Fruit fly (Drosophila melanogaster) whole organism, embryonic: ENCODE measurements around the gene Galphai.

Source experiments
- ATbp ChIP-seq: fragments of 200-800 bp; sonication (Bioruptor generic); optimal IDR thresholded peaks from 2 replicates; lab custom pipeline; 2017; ENCODE audit warnings: missing biosample characterization, mild to moderate bottlenecking, missing genetic modification characterization, missing genetic modification reagents
- Adf1 ChIP-seq: fragments of 200-800 bp; sonication (Bioruptor generic); IDR thresholded peaks from 2 replicates; pipeline ENCODE4 v1.3.6; 2022; ENCODE audit warnings: missing biosample characterization, missing genetic modification characterization
- BEAF-32 ChIP-seq: fragments of 200-800 bp; sonication (Bioruptor generic); optimal IDR thresholded peaks from 3 replicates; lab custom pipeline; 2017; ENCODE audit warnings: missing biosample characterization, missing genetic modification characterization, mild to moderate bottlenecking, moderate library complexity, missing genetic modification reagents
- Blimp-1 ChIP-seq: fragments of 200-800 bp; sonication (Bioruptor generic); optimal IDR thresholded peaks from 3 replicates; lab custom pipeline; 2018; ENCODE audit warnings: missing biosample characterization, missing genetic modification characterization, mild to moderate bottlenecking, moderate library complexity, missing genetic modification reagents
- CG1024 ChIP-seq: fragments of 200-800 bp; sonication (Bioruptor generic); IDR thresholded peaks from 2 replicates; pipeline ENCODE4 v1.3.6; 2022; ENCODE audit warnings: missing biosample characterization, missing genetic modification characterization
- CG10267 ChIP-seq: fragments of 200-800 bp; sonication (Bioruptor generic); optimal IDR thresholded peaks from 2 replicates; lab custom pipeline; 2018; ENCODE audit warnings: missing biosample characterization, mild to moderate bottlenecking, missing genetic modification characterization, moderate library complexity
- CG12659 ChIP-seq: fragments of 200-800 bp; sonication (Bioruptor generic); optimal IDR thresholded peaks from 3 replicates; lab custom pipeline; 2017; ENCODE audit warnings: mild to moderate bottlenecking, missing biosample characterization, missing genetic modification reagents, missing genetic modification characterization
- CG13123 ChIP-seq: fragments of 200-800 bp; sonication (Bioruptor generic); optimal IDR thresholded peaks from 2 replicates; lab custom pipeline; 2016; ENCODE audit warnings: missing biosample characterization, missing genetic modification characterization
- CG17328 ChIP-seq: fragments of 200-800 bp; sonication (Bioruptor generic); IDR thresholded peaks from 2 replicates; pipeline ENCODE4 v1.3.6; 2022; ENCODE audit warnings: missing biosample characterization, missing genetic modification characterization
- CG3065 ChIP-seq: fragments of 200-800 bp; sonication (Bioruptor generic); optimal IDR thresholded peaks from 2 replicates; lab custom pipeline; 2016; ENCODE audit warnings: missing biosample characterization, missing genetic modification characterization
- CG31388 ChIP-seq: fragments of 200-800 bp; sonication (Bioruptor generic); optimal IDR thresholded peaks from 2 replicates; lab custom pipeline; 2016; ENCODE audit warnings: missing biosample characterization, missing genetic modification characterization
- CG34422 ChIP-seq: fragments of 200-800 bp; sonication (Bioruptor generic); IDR thresholded peaks from 3 replicates; pipeline ENCODE4 v1.3.6; 2022; ENCODE audit warnings: missing biosample characterization, missing genetic modification characterization
- CG5953 ChIP-seq: fragments of 200-800 bp; sonication (Bioruptor generic); IDR thresholded peaks from 2 replicates; pipeline ENCODE4 v1.3.6; 2022; ENCODE audit warnings: missing biosample characterization, missing genetic modification characterization
- CG6254 ChIP-seq: fragments of 200-800 bp; sonication (Bioruptor generic); optimal IDR thresholded peaks from 3 replicates; lab custom pipeline; 2017; ENCODE audit warnings: mild to moderate bottlenecking, missing biosample characterization, missing genetic modification reagents, missing genetic modification characterization
- CG7372 ChIP-seq: fragments of 200-800 bp; sonication (Bioruptor generic); IDR thresholded peaks from 2 replicates; pipeline ENCODE4 v1.3.6; 2022; ENCODE audit warnings: missing biosample characterization, missing genetic modification characterization
- CG9797 ChIP-seq: fragments of 200-800 bp; sonication (Bioruptor generic); optimal IDR thresholded peaks from 3 replicates; lab custom pipeline; 2018; ENCODE audit warnings: missing biosample characterization, mild to moderate bottlenecking, missing genetic modification characterization
- CTCF ChIP-seq: fragments of 200-800 bp; sonication (Bioruptor generic); optimal IDR thresholded peaks from 2 replicates; lab custom pipeline; 2017; ENCODE audit warnings: missing biosample characterization, mild to moderate bottlenecking, missing genetic modification characterization, moderate library complexity
- CkIIα-i1 ChIP-seq: fragments of 200-800 bp; sonication (Bioruptor generic); IDR thresholded peaks from 2 replicates; pipeline ENCODE4 v1.3.6; 2022; ENCODE audit warnings: missing biosample characterization, missing genetic modification characterization
- Dip3 ChIP-seq: fragments of 200-800 bp; sonication (Bioruptor generic); optimal IDR thresholded peaks from 3 replicates; lab custom pipeline; 2016; ENCODE audit warnings: missing biosample characterization, missing genetic modification characterization
- Lim3 ChIP-seq: fragments of 200-800 bp; sonication (Bioruptor generic); IDR thresholded peaks from 2 replicates; pipeline ENCODE4 v1.3.6; 2022; ENCODE audit warnings: missing biosample characterization, missing genetic modification characterization
- Lpt ChIP-seq: fragments of >200 bp; optimal IDR thresholded peaks from 2 replicates; lab custom pipeline; 2018; ENCODE audit warnings: missing biosample characterization, missing genetic modification characterization
- MESR4 ChIP-seq: fragments of 200-800 bp; sonication (Bioruptor generic); optimal IDR thresholded peaks from 2 replicates; lab custom pipeline; 2018; ENCODE audit warnings: missing biosample characterization, mild to moderate bottlenecking, missing genetic modification characterization, moderate library complexity
- Med ChIP-seq: fragments of 200-800 bp; sonication (Bioruptor generic); peaks from one replicate; lab custom pipeline; 2016; ENCODE audit warnings: missing biosample characterization, missing genetic modification characterization, mild to moderate bottlenecking, inconsistent platforms, moderate library complexity
- Nf-YC ChIP-seq: fragments of 200-800 bp; optimal IDR thresholded peaks from 3 replicates; lab custom pipeline; 2019; ENCODE audit warnings: missing biosample characterization, mild to moderate bottlenecking, missing genetic modification characterization, moderate library complexity
- Oaz ChIP-seq: fragments of 200-800 bp; sonication (Bioruptor generic); IDR thresholded peaks from 2 replicates; pipeline ENCODE4 v1.3.6; 2022; ENCODE audit warnings: missing biosample characterization, missing genetic modification characterization
- Pdp1 ChIP-seq, 2 experiments: fragments of 200-800 bp; sonication (Bioruptor generic); optimal IDR thresholded peaks; 3 replicates each; lab custom pipeline; 2016; ENCODE audit warnings: missing biosample characterization in 2 of 2, missing genetic modification characterization in 2 of 2, mild to moderate bottlenecking in 1 of 2, moderate library complexity in 1 of 2
- Spps ChIP-seq: fragments of 200-800 bp; sonication (Bioruptor generic); optimal IDR thresholded peaks from 2 replicates; lab custom pipeline; 2018; ENCODE audit warnings: missing biosample characterization, mild to moderate bottlenecking, missing genetic modification characterization
- Ssrp ChIP-seq: fragments of 200-800 bp; sonication (Bioruptor generic); optimal IDR thresholded peaks from 2 replicates; lab custom pipeline; 2018; ENCODE audit warnings: missing biosample characterization, mild to moderate bottlenecking, missing genetic modification characterization, moderate library complexity
- al ChIP-seq: fragments of 200-800 bp; sonication (Bioruptor generic); IDR thresholded peaks from 2 replicates; pipeline ENCODE4 v1.3.6; 2022; ENCODE audit warnings: missing biosample characterization, missing genetic modification characterization
- bbx ChIP-seq: fragments of 200-800 bp; sonication (Bioruptor generic); IDR thresholded peaks from 2 replicates; pipeline ENCODE4 v1.3.6; 2022; ENCODE audit warnings: missing biosample characterization, missing genetic modification characterization; ENCODE audit not compliant: partially characterized antibody
- cad ChIP-seq: fragments of >200 bp; optimal IDR thresholded peaks from 2 replicates; lab custom pipeline; 2017; ENCODE audit warnings: missing biosample characterization, missing genetic modification characterization
- crp ChIP-seq, 2 experiments: fragments of 200-800 bp; sonication (Bioruptor generic); optimal IDR thresholded peaks; 2 replicates in 1 of 2; 3 replicates in 1 of 2; lab custom pipeline; 2017; ENCODE audit warnings: missing biosample characterization in 2 of 2, missing genetic modification characterization in 2 of 2, mild to moderate bottlenecking in 1 of 2, moderate library complexity in 1 of 2
- da ChIP-seq: fragments of 200-800 bp; sonication (Bioruptor generic); optimal IDR thresholded peaks from 2 replicates; lab custom pipeline; 2016; ENCODE audit warnings: missing biosample characterization, missing genetic modification characterization
- eyg ChIP-seq: fragments of 200-800 bp; sonication (Bioruptor generic); optimal IDR thresholded peaks from 3 replicates; lab custom pipeline; 2016; ENCODE audit warnings: missing biosample characterization, missing genetic modification characterization
- ftz-f1 ChIP-seq: fragments of 200-800 bp; sonication (Bioruptor generic); optimal IDR thresholded peaks from 2 replicates; lab custom pipeline; 2016; ENCODE audit warnings: missing biosample characterization, missing genetic modification characterization
- gfzf ChIP-seq: fragments of 200-800 bp; sonication (Bioruptor generic); optimal IDR thresholded peaks from 2 replicates; lab custom pipeline; 2016; ENCODE audit warnings: missing biosample characterization, mild to moderate bottlenecking, missing genetic modification characterization, moderate library complexity
- grn ChIP-seq: fragments of 200-800 bp; sonication (Bioruptor generic); optimal IDR thresholded peaks from 3 replicates; lab custom pipeline; 2017; ENCODE audit warnings: missing biosample characterization, missing genetic modification characterization
- ind ChIP-seq: fragments of 200-800 bp; sonication (Bioruptor generic); optimal IDR thresholded peaks from 3 replicates; lab custom pipeline; 2016; ENCODE audit warnings: missing biosample characterization, missing genetic modification characterization
- insv ChIP-seq, 2 experiments: fragments of 200-800 bp; sonication (Bioruptor generic); optimal IDR thresholded peaks; 3 replicates each; lab custom pipeline; 2016 to 2018; ENCODE audit warnings: missing biosample characterization in 2 of 2, missing genetic modification characterization in 2 of 2
- klu ChIP-seq: fragments of 200-800 bp; sonication (Bioruptor generic); IDR thresholded peaks from 2 replicates; pipeline ENCODE4 v1.3.6; 2022; ENCODE audit warnings: missing biosample characterization, missing genetic modification characterization
- maf-S ChIP-seq: fragments of 200-800 bp; sonication (Bioruptor generic); optimal IDR thresholded peaks from 2 replicates; lab custom pipeline; 2016; ENCODE audit warnings: missing biosample characterization, missing genetic modification characterization
- nerfin-1 ChIP-seq: fragments of 200-800 bp; sonication (Bioruptor generic); optimal IDR thresholded peaks from 3 replicates; lab custom pipeline; 2019; ENCODE audit warnings: missing biosample characterization, mild to moderate bottlenecking, missing genetic modification characterization, moderate library complexity
- pros ChIP-seq: fragments of 200-800 bp; sonication (Bioruptor generic); optimal IDR thresholded peaks from 3 replicates; lab custom pipeline; 2019; ENCODE audit warnings: missing biosample characterization, mild to moderate bottlenecking, missing genetic modification characterization, moderate library complexity
- pzg ChIP-seq: fragments of 200-800 bp; sonication (Bioruptor generic); optimal IDR thresholded peaks from 3 replicates; lab custom pipeline; 2018; ENCODE audit warnings: missing biosample characterization, mild to moderate bottlenecking, missing genetic modification characterization, moderate library complexity
- sens ChIP-seq: fragments of 200-800 bp; sonication (Bioruptor generic); peaks from one replicate; lab custom pipeline; 2016; ENCODE audit warnings: missing biosample characterization, missing genetic modification characterization
- stwl ChIP-seq: fragments of 200-800 bp; sonication (Bioruptor generic); optimal IDR thresholded peaks from 3 replicates; lab custom pipeline; 2018; ENCODE audit warnings: missing biosample characterization, mild to moderate bottlenecking, missing genetic modification characterization, moderate library complexity
- z ChIP-seq: fragments of 200-800 bp; sonication (Bioruptor generic); IDR thresholded peaks from 3 replicates; pipeline ENCODE4 v1.3.6; 2022; ENCODE audit warnings: missing biosample characterization, missing genetic modification characterization

The Galphai gene

dm6 chr3L:6957753-6958420 lies 22.0 kb downstream of the Galphai start, which contains the start of the genes Uqcc1 and Surf1 (continued):
- TF ChIP-seq Pdp1 (GFP tag; optimal IDR thresholded peaks at IDR 0.05; lab: Kevin White, UChicago) (peak in 1 of 2 experiments; percentile 79), CG10267 (tag; lab: Kevin White, UChicago) (peak; percentile 43), pzg (peak; percentile 35), crp (GFP tag; optimal IDR thresholded peaks at IDR 0.05; lab: Kevin White, UChicago) (peak; percentile 57 to 90), MESR4 (peak; percentile 51), BEAF-32 (peak; percentile 1), CG34422 (GFP tag; lab: Robert Waterston, UW) (peak; percentile 13; the same call in 1 of the 3 replicates), CG12659 (GFP tag; lab: Kevin White, UChicago) (peak; percentile 1), Oaz (GFP tag; lab: Robert Waterston, UW) (no peak), gfzf (GFP tag; lab: Kevin White, UChicago) (peak; percentile 50), stwl (tag; lab: Kevin White, UChicago) (peak; percentile 49), Nf-YC (tag; lab: Kevin White, UChicago) (peak; percentile 19), Med (peak; percentile 0), sens (GFP tag; lab: Kevin White, UChicago) (peak; percentile 57), CTCF (GFP tag; lab: Kevin White, UChicago) (no peak), CG9797 (GFP tag; lab: Kevin White, UChicago) (peak; percentile 62), ATbp (no peak), bbx (GFP tag; lab: Robert Waterston, UW) (peak; percentile 68), insv (GFP tag; optimal IDR thresholded peaks at IDR 0.05; lab: Kevin White, UChicago) (peak in 1 of 2 experiments; percentile 94), grn (GFP tag; lab: Kevin White, UChicago) (peak; percentile 25)

- TF ChIP-seq Adf1 (GFP tag; lab: Robert Waterston, UW) (peak; percentile 47), CG13123 (peak; percentile 73), Spps (tag; lab: Kevin White, UChicago) (peak; percentile 78), ind (GFP tag; lab: Kevin White, UChicago) (peak; percentile 89), Ssrp (tag; lab: Kevin White, UChicago) (peak; percentile 87), pros (GFP tag; lab: Kevin White, UChicago) (peak; percentile 63), CkIIα-i1 (GFP tag; lab: Robert Waterston, UW) (no peak; the same call in 1 of the 2 replicates), CG5953 (GFP tag; lab: Robert Waterston, UW) (peak; percentile 83), cad (GFP tag; lab: Kevin White, UChicago) (no peak), CG17328 (peak; percentile 93), CG6254 (GFP tag; lab: Kevin White, UChicago) (peak; percentile 75), Lpt (GFP tag; lab: Kevin White, UChicago) (no peak), CG31388 (GFP tag; lab: Kevin White, UChicago) (peak; percentile 63), Dip3 (GFP tag; lab: Kevin White, UChicago) (peak; percentile 64), CG3065 (GFP tag; lab: Kevin White, UChicago) (peak; percentile 63), CG1024 (GFP tag; lab: Robert Waterston, UW) (peak; percentile 82), maf-S (peak; percentile 35), da (GFP tag; lab: Kevin White, UChicago) (peak; percentile 29), z (GFP tag; lab: Robert Waterston, UW) (no peak), Blimp-1 (GFP tag; lab: Kevin White, UChicago) (peak; percentile 85), eyg (GFP tag; lab: Kevin White, UChicago) (no peak), klu (GFP tag; lab: Robert Waterston, UW) (peak; percentile 69), Lim3 (GFP tag; lab: Robert Waterston, UW) (peak; percentile 55), al (GFP tag; lab: Robert Waterston, UW) (peak; percentile 79), ftz-f1 (GFP tag; lab: Kevin White, UChicago) (no peak), CG7372 (GFP tag; lab: Robert Waterston, UW) (peak; percentile 79), CG12659 (GFP tag; lab: Kevin White, UChicago) (peak; percentile 86), nerfin-1 (tag; lab: Kevin White, UChicago) (peak; percentile 85)
These were observed 24.3 kb downstream of the Galphai start, which contains the start of the genes CG10077 and CG9948 for dm6 chr3L:6955254-6956229. TSS of gene CG10077 (minus strand) at chr3L:6955904. TSS of gene CG9948 (plus strand) at chr3L:6955991.
